Fruit fly (Drosophila melanogaster) whole organism, embryonic: Measurements from ENCODE around the gene CG15034.

Source experiments
- C15 ChIP-seq: fragments of 200-800 bp; sonication (Bioruptor generic); IDR thresholded peaks from 3 replicates; pipeline ENCODE4 v1.3.6; 2022; ENCODE audit warnings: missing biosample characterization, missing genetic modification characterization
- CG10147 ChIP-seq: fragments of 200-800 bp; sonication (Bioruptor generic); optimal IDR thresholded peaks from 2 replicates; lab custom pipeline; 2019; ENCODE audit warnings: missing biosample characterization, mild to moderate bottlenecking, missing genetic modification characterization, moderate library complexity
- CG1024 ChIP-seq: fragments of 200-800 bp; sonication (Bioruptor generic); IDR thresholded peaks from 2 replicates; pipeline ENCODE4 v1.3.6; 2022; ENCODE audit warnings: missing biosample characterization, missing genetic modification characterization
- CG10654 ChIP-seq: fragments of 200-800 bp; sonication (Bioruptor generic); optimal IDR thresholded peaks from 2 replicates; lab custom pipeline; 2016; ENCODE audit warnings: missing biosample characterization, missing genetic modification characterization
- CG12236 ChIP-seq: fragments of 200-800 bp; sonication (Bioruptor generic); optimal IDR thresholded peaks from 2 replicates; lab custom pipeline; 2016; ENCODE audit warnings: missing biosample characterization, missing genetic modification characterization
- CG1233 ChIP-seq: fragments of 200-800 bp; sonication (Bioruptor generic); optimal IDR thresholded peaks from 4 replicates; lab custom pipeline; 2018; ENCODE audit warnings: missing biosample characterization, mild to moderate bottlenecking, missing genetic modification characterization
- CG12391 ChIP-seq: fragments of 200-800 bp; sonication (Bioruptor generic); optimal IDR thresholded peaks from 3 replicates; lab custom pipeline; 2018; ENCODE audit warnings: missing biosample characterization, mild to moderate bottlenecking, missing genetic modification characterization, moderate library complexity
- CG15269 ChIP-seq: fragments of 200-800 bp; sonication (Bioruptor generic); optimal IDR thresholded peaks from 2 replicates; lab custom pipeline; 2018; ENCODE audit warnings: missing biosample characterization, mild to moderate bottlenecking, missing genetic modification characterization, moderate library complexity
- CG1603 ChIP-seq: fragments of 200-800 bp; sonication (Bioruptor generic); optimal IDR thresholded peaks from 2 replicates; lab custom pipeline; 2019; ENCODE audit warnings: missing biosample characterization, mild to moderate bottlenecking, missing genetic modification characterization, moderate library complexity
- CG17328 ChIP-seq: fragments of 200-800 bp; sonication (Bioruptor generic); IDR thresholded peaks from 2 replicates; pipeline ENCODE4 v1.3.6; 2022; ENCODE audit warnings: missing biosample characterization, missing genetic modification characterization
- CG17359 ChIP-seq: fragments of 200-800 bp; sonication (Bioruptor generic); optimal IDR thresholded peaks from 3 replicates; lab custom pipeline; 2018; ENCODE audit warnings: missing biosample characterization, mild to moderate bottlenecking, missing genetic modification characterization, moderate library complexity
- CG18619 ChIP-seq: fragments of 200-800 bp; sonication (Bioruptor generic); optimal IDR thresholded peaks from 3 replicates; lab custom pipeline; 2017; ENCODE audit warnings: missing biosample characterization, mild to moderate bottlenecking, missing genetic modification characterization
- CG2712 ChIP-seq: fragments of 200-800 bp; optimal IDR thresholded peaks from 3 replicates; lab custom pipeline; 2019; ENCODE audit warnings: missing biosample characterization, mild to moderate bottlenecking, missing genetic modification characterization, moderate library complexity
- CG31441 ChIP-seq: fragments of 200-800 bp; sonication (Bioruptor generic); IDR thresholded peaks from 2 replicates; pipeline ENCODE4 v1.3.6; 2022; ENCODE audit warnings: missing biosample characterization, missing genetic modification characterization
- CG32772 ChIP-seq: fragments of 200-800 bp; sonication (Bioruptor generic); IDR thresholded peaks from 2 replicates; pipeline ENCODE4 v1.3.6; 2022; ENCODE audit warnings: missing biosample characterization, missing genetic modification characterization
- CG33557 ChIP-seq: fragments of 200-800 bp; sonication (Bioruptor generic); optimal IDR thresholded peaks from 2 replicates; lab custom pipeline; 2019; ENCODE audit warnings: missing biosample characterization, mild to moderate bottlenecking, missing genetic modification characterization, moderate library complexity
- CG3407 ChIP-seq: fragments of 200-800 bp; sonication (Bioruptor generic); optimal IDR thresholded peaks from 2 replicates; lab custom pipeline; 2018; ENCODE audit warnings: missing biosample characterization, mild to moderate bottlenecking, missing genetic modification characterization
- CG34376 ChIP-seq: fragments of 200-800 bp; sonication (Bioruptor generic); optimal IDR thresholded peaks from 2 replicates; lab custom pipeline; 2018; ENCODE audit warnings: missing biosample characterization, mild to moderate bottlenecking, missing genetic modification characterization
- CG6854 ChIP-seq: fragments of 200-800 bp; sonication (Bioruptor generic); optimal IDR thresholded peaks from 3 replicates; lab custom pipeline; 2017; ENCODE audit warnings: missing biosample characterization, mild to moderate bottlenecking, missing genetic modification characterization
- CG7556 ChIP-seq: fragments of 200-800 bp; sonication (Bioruptor generic); optimal IDR thresholded peaks from 2 replicates; lab custom pipeline; 2017; ENCODE audit warnings: missing biosample characterization, mild to moderate bottlenecking, missing genetic modification characterization
- CG7786 ChIP-seq: fragments of 200-800 bp; sonication (Bioruptor generic); optimal IDR thresholded peaks from 2 replicates; lab custom pipeline; 2016; ENCODE audit warnings: missing biosample characterization, missing genetic modification characterization
- CG9876 ChIP-seq: fragments of 200-800 bp; sonication (Bioruptor generic); optimal IDR thresholded peaks from 2 replicates; lab custom pipeline; 2016; ENCODE audit warnings: missing biosample characterization, missing genetic modification characterization
- E2f2 ChIP-seq: fragments of 200-800 bp; sonication (Bioruptor generic); IDR thresholded peaks from 2 replicates; pipeline ENCODE4 v1.3.6; 2022; ENCODE audit warnings: missing biosample characterization, missing genetic modification characterization
- Eip74EF ChIP-seq, 2 experiments: fragments of 200-800 bp in 1 of 2; fragments of >200 bp in 1 of 2; sonication (Bioruptor generic) in 1 of 2; optimal IDR thresholded peaks; 2 replicates each; lab custom pipeline; 2017 to 2019; ENCODE audit warnings: missing biosample characterization in 2 of 2, missing genetic modification characterization in 2 of 2, mild to moderate bottlenecking in 1 of 2, moderate library complexity in 1 of 2
- Gug ChIP-seq: fragments of 200-800 bp; sonication (Bioruptor generic); IDR thresholded peaks from 4 replicates; pipeline ENCODE4 v1.3.6; 2022; ENCODE audit warnings: missing biosample characterization, missing genetic modification characterization
- Hmr ChIP-seq: fragments of 200-800 bp; sonication (Bioruptor generic); optimal IDR thresholded peaks from 3 replicates; lab custom pipeline; 2017; ENCODE audit warnings: mild to moderate bottlenecking, missing biosample characterization, missing genetic modification reagents, missing genetic modification characterization
- Lhr ChIP-seq: fragments of 200-800 bp; sonication (Bioruptor generic); optimal IDR thresholded peaks from 3 replicates; lab custom pipeline; 2017; ENCODE audit warnings: mild to moderate bottlenecking, missing biosample characterization, missing genetic modification reagents, missing genetic modification characterization
- Lim3 ChIP-seq: fragments of 200-800 bp; sonication (Bioruptor generic); IDR thresholded peaks from 2 replicates; pipeline ENCODE4 v1.3.6; 2022; ENCODE audit warnings: missing biosample characterization, missing genetic modification characterization
- MTF-1 ChIP-seq: fragments of 200-800 bp; sonication (Bioruptor generic); optimal IDR thresholded peaks from 2 replicates; lab custom pipeline; 2018; ENCODE audit warnings: missing biosample characterization, mild to moderate bottlenecking, missing genetic modification characterization, borderline replicate concordance
- Mrtf ChIP-seq: fragments of 200-800 bp; sonication (Bioruptor generic); IDR thresholded peaks from 3 replicates; pipeline ENCODE4 v1.3.6; 2022; ENCODE audit warnings: missing biosample characterization, missing genetic modification characterization
- Ravus ChIP-seq: fragments of 200-800 bp; sonication (Bioruptor generic); IDR thresholded peaks from 2 replicates; pipeline ENCODE4 v1.3.6; 2022; ENCODE audit warnings: missing biosample characterization, missing genetic modification characterization
- ara ChIP-seq: fragments of 200-800 bp; sonication (Bioruptor generic); IDR thresholded peaks from 2 replicates; pipeline ENCODE4 v1.3.6; 2022; ENCODE audit warnings: missing biosample characterization, missing genetic modification characterization
- ase ChIP-seq: fragments of 200-800 bp; sonication (Bioruptor generic); IDR thresholded peaks from 3 replicates; pipeline ENCODE4 v1.3.6; 2022; ENCODE audit warnings: missing biosample characterization, missing genetic modification characterization
- bab2 ChIP-seq: fragments of 200-800 bp; sonication (Bioruptor generic); optimal IDR thresholded peaks from 2 replicates; lab custom pipeline; 2016; ENCODE audit warnings: missing biosample characterization, missing genetic modification characterization
- bowl ChIP-seq: fragments of 200-800 bp; sonication (Bioruptor generic); IDR thresholded peaks from 2 replicates; pipeline ENCODE4 v1.3.6; 2022; ENCODE audit warnings: missing biosample characterization, missing genetic modification characterization
- fd3F ChIP-seq: fragments of 200-800 bp; sonication (Bioruptor generic); optimal IDR thresholded peaks from 2 replicates; lab custom pipeline; 2018; ENCODE audit warnings: missing biosample characterization, mild to moderate bottlenecking, missing genetic modification characterization, moderate library complexity
- fu2 ChIP-seq: fragments of 200-800 bp; sonication (Bioruptor generic); optimal IDR thresholded peaks from 2 replicates; lab custom pipeline; 2016; ENCODE audit warnings: missing biosample characterization, missing genetic modification characterization
- gro ChIP-seq: fragments of 200-800 bp; sonication (Bioruptor generic); optimal IDR thresholded peaks from 2 replicates; lab custom pipeline; 2016; ENCODE audit warnings: missing biosample characterization, missing genetic modification characterization
- org-1 ChIP-seq: fragments of 200-800 bp; sonication (Bioruptor generic); optimal IDR thresholded peaks from 2 replicates; lab custom pipeline; 2017; ENCODE audit warnings: missing biosample characterization, missing genetic modification characterization
- otp ChIP-seq: fragments of 200-800 bp; sonication (Bioruptor generic); IDR thresholded peaks from 3 replicates; pipeline ENCODE4, ENCODE4 v1.3.6; 2022; ENCODE audit warnings: missing biosample characterization, missing genetic modification characterization
- prd ChIP-seq, 3 experiments: fragments of >200 bp in 2 of 3; fragments of 200-800 bp in 1 of 3; sonication (Bioruptor generic) in 1 of 3; optimal IDR thresholded peaks in 2 of 3; IDR thresholded peaks in 1 of 3; 2 replicates in 2 of 3; 3 replicates in 1 of 3; pipeline versions ENCODE4 v1.3.6 to Lab custom; 2017 to 2022; ENCODE audit warnings: missing biosample characterization in 1 of 3, missing genetic modification characterization in 1 of 3
- repo ChIP-seq: fragments of 200-800 bp; sonication (Bioruptor generic); optimal IDR thresholded peaks from 2 replicates; lab custom pipeline; 2016; ENCODE audit warnings: missing biosample characterization, missing genetic modification characterization
- row ChIP-seq: fragments of 200-800 bp; sonication (Bioruptor generic); IDR thresholded peaks from 3 replicates; pipeline ENCODE4 v1.3.6; 2022; ENCODE audit warnings: missing biosample characterization, missing genetic modification characterization
- sima ChIP-seq: fragments of 200-800 bp; sonication (Bioruptor generic); optimal IDR thresholded peaks from 2 replicates; lab custom pipeline; 2016; ENCODE audit warnings: missing biosample characterization, missing genetic modification characterization
- tio ChIP-seq: fragments of 200-800 bp; sonication (Bioruptor generic); optimal IDR thresholded peaks from 2 replicates; lab custom pipeline; 2017; ENCODE audit warnings: missing biosample characterization, missing genetic modification characterization, inconsistent platforms
- tna ChIP-seq: fragments of 200-800 bp; sonication (Bioruptor generic); IDR thresholded peaks from 2 replicates; pipeline ENCODE4 v1.3.6; 2022; ENCODE audit warnings: missing biosample characterization, missing genetic modification characterization; ENCODE audit not compliant: partially characterized antibody
- unc-4 ChIP-seq: fragments of 200-800 bp; sonication (Bioruptor generic); IDR thresholded peaks from 2 replicates; pipeline ENCODE4 v1.3.6; 2022; ENCODE audit warnings: missing biosample characterization, missing genetic modification characterization; ENCODE audit not compliant: partially characterized antibody
- wor ChIP-seq: fragments of 200-800 bp; sonication (Bioruptor generic); IDR thresholded peaks from 2 replicates; pipeline ENCODE4 v1.3.6; 2022; ENCODE audit warnings: missing biosample characterization, missing genetic modification characterization

CG15034 gene

DNA sequence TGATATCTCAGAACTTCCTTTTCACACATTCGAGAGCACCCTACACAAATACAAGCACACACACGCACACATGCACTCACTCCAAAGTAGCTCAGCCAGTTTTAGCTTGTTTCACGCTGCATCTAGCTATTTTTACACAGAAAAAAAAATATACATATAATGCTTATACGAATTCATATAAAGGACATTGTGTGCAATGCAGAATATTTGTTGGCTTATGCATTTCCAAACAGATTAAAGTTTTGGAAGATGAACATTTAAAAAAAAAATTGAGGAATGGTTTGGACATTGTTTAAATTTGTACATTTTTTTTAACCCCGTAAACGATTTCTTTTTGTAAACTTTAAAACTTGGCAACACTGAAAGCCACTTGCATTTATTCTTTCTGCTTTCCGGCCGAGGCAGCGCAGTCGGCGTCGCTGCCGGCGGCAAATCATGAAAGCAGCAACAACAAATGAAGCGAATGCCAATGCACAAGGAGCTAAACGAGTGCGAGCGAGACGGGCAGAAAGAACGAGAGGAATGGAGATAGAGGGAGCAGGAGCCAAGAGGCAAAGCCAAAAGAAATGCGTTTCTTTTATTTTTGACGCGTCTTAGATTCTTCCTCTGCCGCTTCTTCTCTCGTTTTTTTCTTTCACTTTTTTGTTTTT, 28.1 kb downstream of the CG15034 start (continued):
- no peak for TF ChIP-seq unc-4 (GFP tag; lab: Robert Waterston, UW)
- peak; percentile 89 for TF ChIP-seq CG33557 (GFP tag; lab: Kevin White, UChicago)
- TF ChIP-seq Ravus (GFP tag; lab: Robert Waterston, UW), result no peak
- TF ChIP-seq otp (GFP tag; lab: Robert Waterston, UW), result 0 out of 3 replicates have a peak, but pooled peaks have one; percentile 41
- TF ChIP-seq Mrtf, result 0 out of 3 replicates have a peak, but pooled peaks have one; percentile 29
- TF ChIP-seq CG15269 (tag; lab: Kevin White, UChicago), result peak; percentile 50
- peak; percentile 85 for TF ChIP-seq tio (GFP tag; lab: Kevin White, UChicago)
- peak; percentile 71 for TF ChIP-seq row
- TF ChIP-seq CG3407, result peak; percentile 69
- TF ChIP-seq E2f2 (GFP tag; lab: Robert Waterston, UW), result peak; percentile 39; the same call in 1 of the 2 replicates
- peak in 1 of 2 experiments; percentile 49 for TF ChIP-seq Eip74EF (GFP tag; optimal IDR thresholded peaks at IDR 0.05; lab: Kevin White, UChicago)
- TF ChIP-seq CG9876 (GFP tag; lab: Kevin White, UChicago), result no peak
- no peak for TF ChIP-seq CG10147 (GFP tag; lab: Kevin White, UChicago)
- peak; percentile 81 for TF ChIP-seq CG1233 (GFP tag; lab: Kevin White, UChicago)
- TF ChIP-seq Lhr, result peak; percentile 75
- peak; percentile 70 for TF ChIP-seq wor
- TF ChIP-seq Gug (GFP tag; lab: Robert Waterston, UW), result no peak
- TF ChIP-seq ase (GFP tag; lab: Robert Waterston, UW), result no peak
- TF ChIP-seq CG10654 (GFP tag; lab: Kevin White, UChicago), result peak; percentile 67
- peak; percentile 34 for TF ChIP-seq CG7786
- TF ChIP-seq CG12236 (GFP tag; lab: Kevin White, UChicago), result peak; percentile 67
- peak; percentile 14 for TF ChIP-seq Hmr (GFP tag; lab: Kevin White, UChicago)
- peak; percentile 85 for TF ChIP-seq CG7556 (GFP tag; lab: Kevin White, UChicago)
- TF ChIP-seq Lim3 (GFP tag; lab: Robert Waterston, UW), result no peak
- peak; percentile 56 for TF ChIP-seq MTF-1 (GFP tag; lab: Kevin White, UChicago)
- TF ChIP-seq CG17359, result peak; percentile 76
- TF ChIP-seq C15 (GFP tag; lab: Robert Waterston, UW), result no peak
- TF ChIP-seq repo (GFP tag; lab: Kevin White, UChicago), result peak; percentile 31
- peak; percentile 91 for TF ChIP-seq CG12391 (tag; lab: Kevin White, UChicago)
- no peak for TF ChIP-seq CG1024 (GFP tag; lab: Robert Waterston, UW)
- TF ChIP-seq CG31441 (GFP tag; lab: Robert Waterston, UW), result peak; percentile 88
- peak; percentile 38 for TF ChIP-seq bab2 (GFP tag; lab: Kevin White, UChicago)
- peak; percentile 60 for TF ChIP-seq CG1603 (tag; lab: Kevin White, UChicago)
- TF ChIP-seq CG17328 (GFP tag; lab: Robert Waterston, UW), result peak; percentile 74
- TF ChIP-seq CG6854, result no peak
- peak; percentile 65 for TF ChIP-seq CG18619
- no peak for TF ChIP-seq tna
- no peak for TF ChIP-seq gro (GFP tag; lab: Kevin White, UChicago)
- TF ChIP-seq bowl (GFP tag; lab: Robert Waterston, UW), result 0 out of 2 replicates have a peak, but pooled peaks have one; percentile 36
- no peak for TF ChIP-seq CG32772 (GFP tag; lab: Robert Waterston, UW)
- TF ChIP-seq fd3F (GFP tag; lab: Kevin White, UChicago), result no peak
- TF ChIP-seq sima, result peak; percentile 25
- peak; percentile 94 for TF ChIP-seq CG2712 (tag; lab: Kevin White, UChicago)
- no peak for TF ChIP-seq fu2
- TF ChIP-seq org-1, result peak; percentile 64
- TF ChIP-seq ara (GFP tag; lab: Robert Waterston, UW), result peak; percentile 84
- TF ChIP-seq prd (optimal IDR thresholded peaks at IDR 0.05; lab: Kevin White, UChicago), result no peak
- peak; percentile 76; the same call in 2 of the 3 replicates for TF ChIP-seq prd (GFP tag; IDR thresholded peaks at IDR 0.05; lab: Robert Waterston, UW)
- TF ChIP-seq CG34376, result no peak
